Worm (Caenorhabditis elegans): Measurements from ENCODE around the gene C02F5.14.

DNA sequence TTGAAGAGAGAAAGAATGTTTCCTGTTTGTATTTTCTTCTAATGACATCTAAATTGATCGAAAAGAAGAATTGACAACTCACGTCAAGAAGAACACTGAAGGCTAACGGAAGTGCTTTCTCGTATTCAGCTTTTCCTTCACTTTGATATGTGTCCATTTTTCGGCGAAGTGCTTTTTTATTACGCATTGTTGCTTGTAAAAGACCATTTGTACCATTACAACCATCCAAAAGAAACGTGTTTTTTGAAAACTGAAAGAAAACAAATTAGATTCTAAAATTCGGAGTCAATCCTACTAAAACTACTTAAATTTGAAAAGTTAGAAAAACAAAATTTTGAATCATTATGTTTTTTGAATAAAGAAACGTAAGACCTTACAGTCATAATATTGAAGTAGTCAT lies 36.3 kb downstream of the C02F5.14 start:
- no peak for TF ChIP-seq ceh-82 (tag; optimal IDR thresholded peaks at IDR 0.05)
- no peak for TF ChIP-seq nhr-10 (tag; optimal IDR thresholded peaks at IDR 0.05)
- no peak for TF ChIP-seq skn-1 (tag; optimal IDR thresholded peaks at IDR 0.05)
- TF ChIP-seq ztf-11 (tag; optimal IDR thresholded peaks at IDR 0.05), result no peak
